Worm (Caenorhabditis elegans): ENCODE data around the gene mls-1.

The mls-1 gene

DNA sequence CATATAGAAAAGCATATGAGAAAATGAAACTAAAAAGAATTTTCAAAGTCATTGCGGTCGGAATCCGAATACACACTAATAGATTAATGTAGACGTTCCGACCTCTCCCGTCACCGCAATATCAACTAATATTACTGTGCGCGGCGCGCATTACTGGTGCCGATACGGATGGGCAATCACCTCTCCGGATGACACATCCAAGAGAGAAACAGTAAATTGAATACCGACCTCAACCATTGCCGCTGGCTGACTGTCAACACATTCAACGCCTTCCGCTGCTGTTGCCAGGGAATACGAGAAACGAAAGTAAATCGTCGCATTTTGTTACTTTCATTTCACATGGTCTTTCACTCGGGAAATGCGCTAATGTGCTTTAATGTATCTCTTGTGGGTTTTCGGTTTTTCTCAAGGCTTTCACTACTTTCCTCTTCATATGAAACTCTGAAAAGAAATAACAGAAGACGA, 34.7 kb downstream of the mls-1 start (continued):
- TF ChIP-seq B0035.1 (tag; optimal IDR thresholded peaks at IDR 0.05) (peak; percentile 51), athp-1 (tag; optimal IDR thresholded peaks at IDR 0.05) (peak; percentile 80), lin-54 (GFP tag; optimal IDR thresholded peaks at IDR 0.05) (peak; percentile 45), F39B2.1 (GFP tag; IDR thresholded peaks at IDR 0.05) (peak; percentile 70), hmg-1.2 (GFP tag; IDR thresholded peaks at IDR 0.05) (peak; percentile 34), ceh-58 (GFP tag; IDR thresholded peaks at IDR 0.05) (peak; percentile 90; the same call in 1 of the 2 replicates), attf-6 (GFP tag; IDR thresholded peaks at IDR 0.05) (peak; percentile 75), attf-5 (GFP tag; optimal IDR thresholded peaks at IDR 0.05) (peak; percentile 11), B0019.2 (GFP tag; conservative IDR thresholded peaks at IDR 0.05) (no peak), D2030.7 (GFP tag; IDR thresholded peaks at IDR 0.05) (peak; percentile 30; the same call in 1 of the 2 replicates), nhr-27 (tag; optimal IDR thresholded peaks at IDR 0.05) (peak; percentile 81), lin-26 (GFP tag; IDR thresholded peaks at IDR 0.05) (no peak; the same call in 1 of the 2 replicates), Y67H2A.10 (GFP tag; conservative IDR thresholded peaks at IDR 0.05) (no peak), snpc-4 (GFP tag; optimal IDR thresholded peaks at IDR 0.05) (no peak), snpc-4 (tag; optimal IDR thresholded peaks at IDR 0.05) (peak in 1 of 4 experiments; percentile 38), Y79H2A.3 (GFP tag; conservative IDR thresholded peaks at IDR 0.05) (peak; percentile 69; the same call in 1 of the 2 replicates), mcd-1 (GFP tag; IDR thresholded peaks at IDR 0.05) (peak; percentile 47), nhr-179 (tag; optimal IDR thresholded peaks at IDR 0.05) (no peak), madf-6 (GFP tag; IDR thresholded peaks at IDR 0.05) (peak; percentile 82), hsf-1 (GFP tag; IDR thresholded peaks at IDR 0.05) (peak; percentile 70), atf-7 (tag; optimal IDR thresholded peaks at IDR 0.05) (peak; percentile 78), T26A5.8 (tag; optimal IDR thresholded peaks at IDR 0.05) (peak; percentile 41), tbp1 (GFP tag; optimal IDR thresholded peaks at IDR 0.05) (peak; percentile 43), hmg-20 (GFP tag; IDR thresholded peaks at IDR 0.05) (peak; percentile 37; the same call in 1 of the 2 replicates), pbrm-1 (GFP tag; IDR thresholded peaks at IDR 0.05) (peak; percentile 27; the same call in 1 of the 2 replicates), ztf-26 (tag; optimal IDR thresholded peaks at IDR 0.05) (no peak), zim-3 (tag; optimal IDR thresholded peaks at IDR 0.05) (peak; percentile 74), K11D2.4 (GFP tag; IDR thresholded peaks at IDR 0.05) (no peak), mel-28 (tag; optimal IDR thresholded peaks at IDR 0.05; ENCODE audit: borderline replicate concordance) (no peak), unc-130 (GFP tag; optimal IDR thresholded peaks at IDR 0.05) (peak; percentile 56), lsy-27 (tag; optimal IDR thresholded peaks at IDR 0.05; ENCODE audit: borderline replicate concordance, insufficient read depth) (no peak), tbx-9 (tag; optimal IDR thresholded peaks at IDR 0.05; ENCODE audit: borderline replicate concordance) (peak; percentile 94), ceh-79 (tag; optimal IDR thresholded peaks at IDR 0.05) (peak; percentile 94), bed-2 (GFP tag; IDR thresholded peaks at IDR 0.05) (no peak), snpc-3.4 (tag; optimal IDR thresholded peaks at IDR 0.05) (peak; percentile 48), hrde-1 (tag; optimal IDR thresholded peaks at IDR 0.05; ENCODE audit: borderline replicate concordance) (peak; percentile 97), snpc-1.3 (tag; optimal IDR thresholded peaks at IDR 0.05; ENCODE audit: insufficient read depth) (peak; percentile 21), F22D6.2 (tag; optimal IDR thresholded peaks at IDR 0.05) (no peak), egrh-3 (GFP tag; IDR thresholded peaks at IDR 0.05) (no peak), ccch-3 (GFP tag; optimal IDR thresholded peaks at IDR 0.05) (no peak), C17E4.6 (GFP tag; IDR thresholded peaks at IDR 0.05) (peak; percentile 21; the same call in 1 of the 2 replicates), unc-62 (GFP tag; optimal IDR thresholded peaks at IDR 0.05) (no peak), sdz-38 (tag; optimal IDR thresholded peaks at IDR 0.05) (no peak), lin-40 (tag; optimal IDR thresholded peaks at IDR 0.05) (peak; percentile 14), ceh-27 (GFP tag; optimal IDR thresholded peaks at IDR 0.05) (peak; percentile 36), chd-7 (tag; optimal IDR thresholded peaks at IDR 0.05) (peak; percentile 90), ceh-40 (GFP tag; IDR thresholded peaks at IDR 0.05) (0 out of 2 replicates have a peak, but pooled peaks have one; percentile 38), F33H1.4 (GFP tag; IDR thresholded peaks at IDR 0.05) (no peak)

Data from whole organism, young adult.